Worm (Caenorhabditis elegans): ENCODE results near the gene C08B11.9.

The C08B11.9 gene

DNA sequence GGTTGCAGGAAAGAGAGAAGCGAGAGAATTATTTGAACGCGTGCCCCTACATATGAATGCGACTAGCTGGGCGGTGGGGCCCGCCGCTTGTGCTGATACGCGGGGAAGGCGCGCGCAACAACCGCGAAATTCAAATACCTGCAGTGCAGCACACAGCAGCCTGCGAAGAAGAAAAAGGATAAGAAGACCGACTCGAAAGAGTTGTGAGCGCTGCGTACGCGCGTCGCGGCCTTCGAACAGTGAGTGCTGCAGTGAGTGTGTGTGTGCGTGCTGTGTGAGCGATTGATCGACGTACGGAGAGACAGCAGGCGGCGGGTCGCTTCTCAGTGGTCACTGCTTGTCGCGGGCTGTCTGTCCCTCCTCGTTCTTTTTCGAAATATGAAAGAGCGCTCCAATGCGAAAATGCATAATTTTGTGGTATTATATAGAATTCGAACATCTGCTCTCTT, 9.7 kb downstream of the C08B11.9 start:
- TF ChIP-seq egl-5 (tag; optimal IDR thresholded peaks at IDR 0.05): peak; percentile 35
- peak; percentile 59 for TF ChIP-seq ama-1 (optimal IDR thresholded peaks at IDR 0.05)
- peak; percentile 60 for TF ChIP-seq skn-1 (tag; optimal IDR thresholded peaks at IDR 0.05)
- peak; percentile 19 for TF ChIP-seq nhr-11 (tag; optimal IDR thresholded peaks at IDR 0.05)
- TF ChIP-seq ZK546.5 (tag; optimal IDR thresholded peaks at IDR 0.05): no peak
- no peak for TF ChIP-seq nhr-67 (tag; optimal IDR thresholded peaks at IDR 0.05)
- peak; percentile 45 for TF ChIP-seq pqm-1 (tag; optimal IDR thresholded peaks at IDR 0.05)
- TF ChIP-seq ceh-28 (tag; optimal IDR thresholded peaks at IDR 0.05): peak; percentile 78
- peak; percentile 37 for TF ChIP-seq unc-62 (GFP tag; optimal IDR thresholded peaks at IDR 0.05)
- peak; percentile 95 for TF ChIP-seq lin-15B (tag; optimal IDR thresholded peaks at IDR 0.05)
- no peak for TF ChIP-seq ztf-4 (tag; optimal IDR thresholded peaks at IDR 0.05)
- no peak for TF ChIP-seq nhr-76 (tag; optimal IDR thresholded peaks at IDR 0.05)
- TF ChIP-seq nhr-25 (tag; optimal IDR thresholded peaks at IDR 0.05): peak; percentile 50
- TF ChIP-seq fos-1 (tag; optimal IDR thresholded peaks at IDR 0.05): peak; percentile 36
- TF ChIP-seq tbx-2 (tag; optimal IDR thresholded peaks at IDR 0.05): peak; percentile 77
- TF ChIP-seq lsy-12 (tag; optimal IDR thresholded peaks at IDR 0.05): peak; percentile 82
- TF ChIP-seq nhr-23 (tag; optimal IDR thresholded peaks at IDR 0.05): peak; percentile 70
- no peak for TF ChIP-seq ceh-9 (tag; optimal IDR thresholded peaks at IDR 0.05)
- peak; percentile 43 for TF ChIP-seq ceh-82 (tag; optimal IDR thresholded peaks at IDR 0.05)
- TF ChIP-seq ztf-11 (tag; optimal IDR thresholded peaks at IDR 0.05): no peak
- peak; percentile 68 for TF ChIP-seq fkh-10 (GFP tag; optimal IDR thresholded peaks at IDR 0.05)
- peak; percentile 98 for TF ChIP-seq hmg-11 (tag; optimal IDR thresholded peaks at IDR 0.05)
- no peak for TF ChIP-seq nhr-12 (tag; optimal IDR thresholded peaks at IDR 0.05)
- peak; percentile 73 for TF ChIP-seq R02D3.7 (tag; optimal IDR thresholded peaks at IDR 0.05)
- TF ChIP-seq mdl-1 (tag; optimal IDR thresholded peaks at IDR 0.05): peak; percentile 18
- peak; percentile 89 for TF ChIP-seq jun-1 (tag; optimal IDR thresholded peaks at IDR 0.05)
- peak; percentile 88 for TF ChIP-seq elt-2 (tag; optimal IDR thresholded peaks at IDR 0.05)
- no peak for TF ChIP-seq eor-1 (tag; optimal IDR thresholded peaks at IDR 0.05)
- peak; percentile 67 for TF ChIP-seq pha-4 (tag; optimal IDR thresholded peaks at IDR 0.05)
- TF ChIP-seq nfya-1 (tag; optimal IDR thresholded peaks at IDR 0.05; ENCODE audit: insufficient read depth): peak; percentile 93
- no peak for TF ChIP-seq nhr-77 (tag; optimal IDR thresholded peaks at IDR 0.05)
- TF ChIP-seq fkh-2 (tag; optimal IDR thresholded peaks at IDR 0.05): no peak
- peak; percentile 5 for TF ChIP-seq sea-2 (GFP tag; optimal IDR thresholded peaks at IDR 0.05)
- TF ChIP-seq lin-39 (tag; optimal IDR thresholded peaks at IDR 0.05): peak; percentile 91
- TF ChIP-seq nhr-43 (tag; optimal IDR thresholded peaks at IDR 0.05; ENCODE audit: poor library complexity, severe bottlenecking): peak; percentile 73
- TF ChIP-seq elt-1 (tag; optimal IDR thresholded peaks at IDR 0.05): no peak
- no peak for TF ChIP-seq zag-1 (tag; optimal IDR thresholded peaks at IDR 0.05)
- peak; percentile 79 for TF ChIP-seq egl-27 (tag; optimal IDR thresholded peaks at IDR 0.05)
- peak; percentile 81 for TF ChIP-seq snpc-4 (tag; optimal IDR thresholded peaks at IDR 0.05)
- no peak for TF ChIP-seq unc-39 (tag; optimal IDR thresholded peaks at IDR 0.05)
- TF ChIP-seq aly-2 (tag; optimal IDR thresholded peaks at IDR 0.05): no peak

ce11 chrII:8027663-8028062, 10.3 kb downstream of the C08B11.9 start, which contains the start of gene swsn-7:
Gene swsn-7 (minus strand): TSS chrII:8027763.
- TF ChIP-seq ZK546.5 (tag; optimal IDR thresholded peaks at IDR 0.05) (no peak), nhr-43 (tag; optimal IDR thresholded peaks at IDR 0.05; ENCODE audit: poor library complexity, severe bottlenecking) (no peak), nhr-67 (tag; optimal IDR thresholded peaks at IDR 0.05) (no peak), nhr-23 (tag; optimal IDR thresholded peaks at IDR 0.05) (no peak)

- no peak for TF ChIP-seq daf-12 (tag; optimal IDR thresholded peaks at IDR 0.05)
- TF ChIP-seq ztf-4 (tag; optimal IDR thresholded peaks at IDR 0.05): no peak
- no peak for TF ChIP-seq nhr-12 (tag; optimal IDR thresholded peaks at IDR 0.05)
Measured at ce11 chrII:8022461-8022860, 15.5 kb downstream of the C08B11.9 start, which contains the start of gene hda-2. Gene hda-2 (minus strand): TSS chrII:8022561.
